Fruit fly (Drosophila melanogaster) whole organism, adult: ENCODE measurements around the gene CG42544.

Source experiments
- CG14711 ChIP-seq: fragments of 200-800 bp; sonication (Bioruptor generic); optimal IDR thresholded peaks from 2 replicates; lab custom pipeline; 2018; ENCODE audit warnings: missing biosample characterization, mild to moderate bottlenecking, missing genetic modification characterization, moderate library complexity
- CG7045 ChIP-seq: fragments of 200-800 bp; sonication (Bioruptor generic); optimal IDR thresholded peaks from 2 replicates; lab custom pipeline; 2017; ENCODE audit warnings: missing biosample characterization, mild to moderate bottlenecking, missing genetic modification characterization

DNA sequence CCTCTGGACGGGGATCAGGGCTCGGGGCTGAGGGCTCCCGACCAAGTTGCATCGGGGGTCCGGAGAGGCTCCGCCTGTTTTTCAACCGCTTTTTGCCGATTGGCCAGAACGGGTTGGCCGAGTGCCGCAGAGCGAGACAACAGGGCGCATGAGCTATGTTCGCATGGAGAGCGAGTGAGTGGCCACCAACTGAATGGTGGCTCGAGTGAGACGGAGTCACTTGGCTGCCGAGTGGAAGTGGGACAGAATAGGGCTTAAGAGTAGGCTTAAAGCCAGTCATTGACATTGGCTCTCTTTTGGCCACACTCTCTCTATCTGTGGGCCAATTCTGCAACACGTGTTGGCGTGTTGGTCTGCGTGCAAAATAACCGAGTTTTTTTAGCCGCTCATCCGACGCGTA, 8.6 kb downstream of the CG42544 start:
- no peak for TF ChIP-seq CG14711 (tag; lab: Kevin White, UChicago)
- no peak for TF ChIP-seq CG7045 (GFP tag; lab: Kevin White, UChicago)
